Fruit fly (Drosophila melanogaster) whole organism: ENCODE measurements around the gene Eip78C.
A peak's percentile ranks its signal among the peaks of the same experiment; 100 is the strongest.

Experiments used
- CG8478 ChIP-seq: fragments of >200 bp; optimal IDR thresholded peaks from 2 replicates; lab custom pipeline; 2018; ENCODE audit warnings: inconsistent platforms
- EcR ChIP-seq, 2 experiments: fragments of >200 bp; optimal IDR thresholded peaks; 2 replicates each; lab custom pipeline; 2017; ENCODE audit warnings: missing biosample characterization in 2 of 2, missing genetic modification characterization in 2 of 2, missing genetic modification reagents in 2 of 2
- pan ChIP-seq: fragments of >200 bp; optimal IDR thresholded peaks from 2 replicates; lab custom pipeline; 2017

DNA sequence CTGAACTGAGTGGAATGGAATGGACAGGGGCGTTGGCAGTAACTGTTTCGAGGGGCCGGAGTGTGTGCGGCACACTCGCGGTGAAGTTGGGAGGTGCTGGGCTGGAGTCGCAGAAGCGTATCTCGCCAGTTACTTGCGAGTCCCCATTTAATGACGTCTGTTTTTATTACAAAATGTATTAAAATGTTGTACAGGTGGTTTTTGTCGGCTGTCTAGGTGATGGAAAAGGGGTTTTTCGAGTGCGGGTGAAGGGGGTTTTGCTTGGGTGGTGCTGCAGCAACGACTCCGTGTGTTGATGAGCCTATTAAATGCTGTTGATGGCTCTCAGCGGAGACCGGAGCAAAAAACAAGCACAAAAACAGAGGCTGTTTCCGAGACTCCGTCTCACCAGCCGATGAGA, 25.0 kb downstream of the Eip78C start:
- peak in 1 of 2 experiments; percentile 2 for TF ChIP-seq EcR (GFP tag; optimal IDR thresholded peaks at IDR 0.05; lab: Kevin White, UChicago)
- TF ChIP-seq pan (lab: Kevin White, UChicago): no peak
- no peak for TF ChIP-seq CG8478 (lab: Kevin White, UChicago)
